Worm (Caenorhabditis elegans): ENCODE measurements around the gene F37C4.5.

ce11 chrIV:3907506-3908188 lies 34.0 kb upstream of the F37C4.5 start, which contains the start of the genes F56D6.22 and F56D6.12:
- TF ChIP-seq ama-1 (optimal IDR thresholded peaks at IDR 0.05) (no peak), flt-1 (GFP tag; IDR thresholded peaks at IDR 0.05) (no peak), ceh-13 (GFP tag; optimal IDR thresholded peaks at IDR 0.05) (no peak), scrt-1 (GFP tag; IDR thresholded peaks at IDR 0.05) (no peak), B0310.2 (tag; optimal IDR thresholded peaks at IDR 0.05) (no peak), ceh-36 (tag; optimal IDR thresholded peaks at IDR 0.05) (no peak), tbx-37 (GFP tag; conservative IDR thresholded peaks at IDR 0.05) (no peak), aly-1 (tag; optimal IDR thresholded peaks at IDR 0.05) (no peak), sea-1 (GFP tag; conservative IDR thresholded peaks at IDR 0.05) (no peak), ets-7 (tag; optimal IDR thresholded peaks at IDR 0.05) (no peak), hnd-1 (tag; optimal IDR thresholded peaks at IDR 0.05) (no peak), tbx-11 (GFP tag; IDR thresholded peaks at IDR 0.05) (no peak), hmg-4 (GFP tag; optimal IDR thresholded peaks at IDR 0.05) (no peak), tra-4 (tag; optimal IDR thresholded peaks at IDR 0.05) (no peak)
